Worm (Caenorhabditis elegans): ENCODE measurements around the gene srg-36.

srg-36 gene

DNA sequence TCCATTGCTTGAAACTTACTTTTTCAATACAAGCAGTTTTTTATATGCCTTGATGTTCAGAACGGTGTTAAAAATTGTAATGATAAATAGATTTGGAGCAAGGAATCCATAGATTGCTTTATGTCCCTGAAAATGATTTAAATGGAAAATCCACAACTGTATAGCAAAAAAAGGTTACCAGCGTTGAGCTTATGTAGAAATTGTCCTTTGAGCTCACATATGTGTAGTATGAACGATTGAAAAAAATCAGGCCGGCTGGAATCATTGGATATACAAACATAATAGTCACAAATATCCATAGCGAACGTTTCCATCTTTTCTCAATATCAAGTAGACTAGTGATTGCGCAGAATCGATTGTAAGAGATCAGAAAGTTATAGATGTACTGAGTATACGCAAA lies at the start of gene srg-36:
srg-36 (minus strand) TSS at position 101 of the 400 bp plus-strand sequence.
- TF ChIP-seq unc-62 (GFP tag; optimal IDR thresholded peaks at IDR 0.05) = no peak

DNA sequence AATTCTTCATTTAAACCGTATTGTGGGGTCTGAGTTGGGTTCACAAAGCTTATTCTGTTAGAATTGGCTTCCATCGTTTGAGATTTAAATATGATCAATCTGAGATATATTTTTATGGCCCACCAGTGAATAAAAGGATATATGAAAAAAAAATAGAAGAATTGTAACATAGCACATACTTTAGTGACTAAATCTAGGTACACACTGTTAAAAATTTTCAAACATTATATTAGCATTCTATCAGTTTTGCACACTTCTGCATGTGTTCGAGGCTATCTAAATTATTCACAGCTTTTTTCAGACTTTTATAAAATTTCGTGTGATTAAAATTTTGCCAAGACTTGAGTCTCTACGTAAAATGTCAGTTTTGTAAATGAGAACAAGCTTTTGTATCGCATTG lies 47.3 kb upstream of the srg-36 start, which contains the start of gene E02H4.2:
E02H4.2 (minus strand) TSS at position 101 of the 400 bp plus-strand sequence.
- TF ChIP-seq unc-62 (GFP tag; optimal IDR thresholded peaks at IDR 0.05) = no peak

DNA sequence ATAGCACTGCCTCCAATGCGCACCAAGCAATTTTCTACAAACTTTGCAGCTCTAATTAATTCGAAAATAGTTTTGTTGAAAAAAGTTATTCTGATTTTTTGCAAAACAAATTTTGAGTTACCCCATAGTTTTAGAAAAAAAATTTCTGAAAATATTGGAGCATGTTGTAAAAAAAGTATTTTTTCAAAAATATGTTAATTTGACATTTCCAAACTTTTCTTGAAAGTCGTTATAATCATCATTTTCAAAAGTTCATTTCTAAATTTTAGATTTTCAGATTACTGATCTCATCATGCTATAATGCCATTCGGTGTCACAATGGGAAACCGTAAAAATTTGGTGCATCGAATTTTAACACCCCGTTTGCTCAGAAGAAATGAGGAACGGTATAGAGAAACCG lies 33.5 kb upstream of the srg-36 start, which contains the start of gene del-1:
del-1 (plus strand) TSS at position 301 of the 400 bp plus-strand sequence.
- TF ChIP-seq unc-62 (GFP tag; optimal IDR thresholded peaks at IDR 0.05) = no peak

DNA sequence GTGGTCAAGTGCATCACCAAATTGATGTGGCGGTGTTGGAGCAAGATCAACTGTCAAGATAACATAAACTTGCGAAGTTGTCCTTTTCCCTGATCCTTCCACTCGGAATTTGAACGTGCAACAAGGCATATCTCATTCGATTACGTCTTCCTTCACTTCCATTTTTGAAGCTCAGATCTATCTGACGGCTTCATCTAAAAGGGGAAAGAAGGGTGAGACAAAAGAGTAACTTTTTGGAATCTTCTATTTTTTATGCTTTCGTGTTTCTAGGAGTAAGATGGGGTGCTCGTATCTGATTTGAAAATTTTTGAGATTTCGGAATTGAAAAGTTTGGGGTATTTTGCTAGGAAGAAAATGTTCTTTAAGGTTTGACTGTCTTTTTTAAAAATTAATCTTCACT lies 32.9 kb upstream of the srg-36 start:
- no peak for TF ChIP-seq unc-62 (GFP tag; optimal IDR thresholded peaks at IDR 0.05)

DNA sequence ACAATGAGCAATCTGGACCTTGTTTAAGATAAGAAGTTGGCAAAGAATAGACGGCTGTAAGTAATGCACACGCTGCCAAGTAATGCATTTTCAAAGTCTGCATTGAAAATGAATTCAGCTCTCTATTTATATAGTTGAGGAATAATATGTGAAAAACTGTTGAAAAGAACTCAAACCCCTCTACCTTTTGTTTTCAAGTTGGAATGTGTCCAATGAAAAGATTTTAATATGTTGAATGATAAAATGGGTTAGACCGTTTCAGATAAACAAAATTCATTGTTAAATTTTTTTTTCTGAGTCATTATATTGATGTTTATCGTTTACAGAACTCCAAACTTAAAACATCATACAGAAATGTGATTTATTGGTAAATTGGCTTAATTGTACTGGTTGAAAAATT lies 29.2 kb upstream of the srg-36 start, which contains the start of gene E02H4.8:
E02H4.8 (minus strand) TSS at position 101 of the 400 bp plus-strand sequence.
- TF ChIP-seq unc-62 (GFP tag; optimal IDR thresholded peaks at IDR 0.05) = no peak

DNA sequence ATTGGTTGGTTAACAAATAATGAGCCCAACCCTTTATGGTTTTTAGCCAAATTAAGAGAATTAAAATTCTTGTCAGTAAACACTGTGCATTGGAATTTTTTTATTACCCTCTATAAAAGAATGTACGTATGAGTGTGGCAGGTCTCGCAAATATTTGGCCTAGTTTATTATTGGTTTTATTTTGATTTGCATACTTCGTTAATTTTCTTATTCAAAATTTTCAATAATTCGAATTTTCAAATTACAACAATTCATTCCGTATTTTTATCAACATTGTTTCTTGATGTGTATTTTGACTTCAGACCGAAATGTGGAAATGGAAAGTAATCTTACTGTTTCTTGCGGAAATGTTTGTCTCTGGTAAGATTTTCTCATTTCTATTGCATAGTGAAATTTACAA lies 23.4 kb upstream of the srg-36 start, which contains the start of gene E02H4.4:
E02H4.4 (plus strand) TSS at position 301 of the 400 bp plus-strand sequence.
- no peak for TF ChIP-seq unc-62 (GFP tag; optimal IDR thresholded peaks at IDR 0.05)

DNA sequence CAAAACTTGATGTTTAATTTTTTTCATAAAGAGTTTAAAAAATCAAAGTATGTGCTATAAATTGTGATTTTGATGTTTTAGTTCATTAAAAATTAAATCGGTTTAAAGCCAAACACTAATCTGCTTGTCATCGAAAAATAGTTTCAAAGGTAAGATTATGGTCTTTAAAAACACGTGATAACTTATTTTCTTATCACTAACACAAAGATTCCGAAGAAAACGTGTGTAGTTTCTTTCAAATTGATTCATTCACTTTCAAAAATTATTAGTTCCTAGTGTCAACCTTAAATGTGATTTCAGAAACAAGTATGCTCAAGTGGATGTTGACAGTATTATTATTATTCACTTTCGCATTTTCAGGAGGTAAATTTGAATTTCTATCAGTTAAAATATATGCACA lies 21.7 kb upstream of the srg-36 start, which contains the start of gene E02H4.7:
E02H4.7 (plus strand) TSS at position 301 of the 400 bp plus-strand sequence.
- TF ChIP-seq unc-62 (GFP tag; optimal IDR thresholded peaks at IDR 0.05) = no peak

DNA sequence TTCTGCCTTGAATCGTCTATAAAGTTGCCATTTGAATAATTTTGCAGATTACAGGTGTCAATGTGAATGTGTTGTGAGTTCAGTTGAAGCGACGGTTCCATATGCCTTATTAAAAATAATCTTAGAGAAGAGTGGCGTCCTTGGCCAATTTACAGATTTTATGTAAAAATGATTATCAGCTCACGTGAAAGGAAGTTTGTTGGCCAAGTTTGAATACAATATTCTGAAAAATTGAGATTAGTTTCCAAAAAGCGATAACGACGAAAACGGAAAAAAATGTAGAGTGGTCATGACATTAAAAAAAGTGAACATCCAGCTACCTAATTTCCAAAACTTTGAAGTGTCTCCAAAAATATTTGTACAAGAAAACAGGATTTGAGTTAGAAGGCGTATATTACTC lies 20.8 kb upstream of the srg-36 start, which contains the start of gene E02H4.5:
E02H4.5 (minus strand) TSS at position 101 of the 400 bp plus-strand sequence.
- TF ChIP-seq unc-62 (GFP tag; optimal IDR thresholded peaks at IDR 0.05) = no peak

DNA sequence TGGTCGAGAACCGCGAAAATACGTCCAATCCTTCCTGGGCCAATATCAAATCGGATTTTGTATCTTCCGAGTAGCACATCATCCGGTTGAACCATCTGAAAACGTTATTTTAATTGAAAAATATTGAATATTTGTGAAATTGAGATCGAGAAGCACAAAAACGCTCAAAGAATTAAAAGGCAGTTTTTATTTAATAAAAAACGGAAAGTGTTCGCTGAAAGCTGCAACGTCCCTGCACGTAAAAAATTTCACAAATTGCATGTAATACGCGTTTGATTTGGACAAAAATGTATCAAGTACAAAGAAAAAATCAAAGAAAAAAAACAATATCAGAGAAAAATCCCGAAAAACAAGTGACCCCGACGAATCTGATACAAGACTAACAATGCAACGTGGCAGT lies 17.8 kb upstream of the srg-36 start, which contains the start of gene E02H4.6:
E02H4.6 (minus strand) TSS at position 101 of the 400 bp plus-strand sequence.
- no peak for TF ChIP-seq unc-62 (GFP tag; optimal IDR thresholded peaks at IDR 0.05)

DNA sequence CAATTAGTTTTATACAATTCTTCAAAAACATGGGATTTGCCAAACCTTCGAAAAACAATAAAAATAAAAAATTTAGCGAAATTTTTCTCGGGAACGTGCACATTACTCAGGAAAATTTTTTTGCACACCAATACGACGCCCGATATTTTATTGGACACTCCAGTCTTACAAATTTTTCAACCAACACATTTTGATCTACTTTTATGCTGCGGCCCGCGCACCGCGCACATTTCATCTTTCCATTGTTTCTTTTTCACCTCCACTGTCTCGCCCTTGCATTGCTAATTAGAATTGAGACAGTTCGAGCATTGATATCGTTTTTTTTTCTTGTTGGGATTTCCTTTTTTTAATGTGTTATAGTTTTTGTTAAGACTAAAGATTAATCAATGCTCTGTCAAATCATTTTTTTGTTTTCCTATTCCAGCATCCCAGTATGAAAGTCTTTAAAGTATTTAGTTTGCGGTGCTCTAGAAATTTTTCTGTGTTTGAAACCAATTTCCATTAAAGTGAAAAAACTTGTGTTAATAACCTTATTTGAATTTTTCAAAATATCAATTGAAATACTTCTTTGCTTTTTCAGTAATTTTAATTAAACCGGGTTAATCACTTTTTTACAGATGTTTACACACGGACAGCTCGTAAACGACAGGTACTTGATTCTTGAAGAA lies 13.3 kb upstream of the srg-36 start, which contains the start of gene K04C1.5:
K04C1.5 (plus strand) TSS at position 618 of the 668 bp plus-strand sequence.
- no peak for TF ChIP-seq unc-62 (GFP tag; optimal IDR thresholded peaks at IDR 0.05)

DNA sequence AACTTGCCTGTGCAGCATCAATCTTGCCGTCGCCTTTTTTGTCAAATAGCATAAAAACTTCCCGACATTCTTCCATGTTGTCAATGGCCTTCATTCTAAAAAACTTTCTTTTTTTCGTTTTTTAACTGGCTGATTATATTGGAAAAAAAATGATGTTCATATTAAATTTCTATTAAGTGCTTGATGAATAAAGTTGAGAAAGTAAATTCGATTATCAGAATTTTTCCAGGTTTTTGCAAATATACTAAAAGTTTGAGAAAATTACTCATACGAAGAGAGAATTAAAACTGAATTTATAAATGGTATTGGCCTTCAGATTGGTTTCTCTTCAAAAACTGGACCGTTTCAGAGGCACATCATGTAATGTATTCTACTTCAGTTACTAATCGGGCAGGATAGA lies 12.3 kb upstream of the srg-36 start, which contains the start of gene mlc-6:
mlc-6 (minus strand) TSS at position 101 of the 400 bp plus-strand sequence.
- TF ChIP-seq unc-62 (GFP tag; optimal IDR thresholded peaks at IDR 0.05) = no peak

DNA sequence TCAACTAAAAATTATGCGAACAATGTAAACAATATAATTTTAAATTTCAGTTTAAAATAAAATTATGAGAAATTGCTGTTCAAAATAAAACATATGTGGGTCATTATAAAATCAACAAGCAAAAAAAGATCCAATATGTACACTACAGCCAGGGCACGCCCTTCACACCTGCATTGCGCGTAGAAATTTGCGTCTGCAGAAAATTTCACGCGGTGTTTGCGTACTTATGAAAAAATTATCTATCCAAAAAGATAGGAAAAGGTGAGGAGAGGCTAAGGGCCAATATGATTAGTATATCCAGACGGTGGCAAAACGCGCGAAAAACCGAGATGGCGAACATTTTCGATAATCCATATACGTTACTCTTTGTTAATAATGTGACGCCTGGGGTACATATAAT lies 10.2 kb upstream of the srg-36 start:
- TF ChIP-seq unc-62 (GFP tag; optimal IDR thresholded peaks at IDR 0.05) = no peak

DNA sequence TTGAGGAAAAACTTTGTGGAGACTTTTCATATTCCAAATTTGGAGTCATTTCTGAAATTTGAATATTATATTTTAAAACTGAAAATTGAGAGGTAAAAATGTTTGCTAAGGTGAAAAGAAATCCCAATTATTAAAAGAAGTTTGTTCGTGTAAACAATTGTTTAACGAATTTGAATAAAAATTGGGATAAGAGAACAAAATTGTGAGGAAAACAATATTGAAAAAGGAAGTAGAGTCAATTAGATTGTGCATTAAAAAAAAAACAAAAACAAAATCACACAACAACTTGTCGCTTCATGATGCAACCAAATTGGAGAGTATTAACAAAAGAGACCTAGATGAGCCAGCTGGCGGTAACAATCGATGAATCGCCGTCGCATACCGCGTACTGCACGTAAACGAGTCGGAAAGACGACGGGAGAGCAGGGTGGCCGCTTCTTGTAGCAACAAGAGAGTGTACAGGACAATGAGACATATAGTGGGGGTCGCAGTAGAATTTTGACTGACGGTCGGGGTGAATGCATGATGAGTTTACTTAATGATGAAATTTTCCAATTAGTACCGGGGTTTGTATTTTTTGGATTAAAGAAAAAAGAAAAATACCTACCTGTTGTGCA lies 9.2 kb upstream of the srg-36 start, which contains the start of gene K04C1.3:
K04C1.3 (minus strand) TSS at position 51 of the 617 bp plus-strand sequence.
- no peak for TF ChIP-seq unc-62 (GFP tag; optimal IDR thresholded peaks at IDR 0.05)

DNA sequence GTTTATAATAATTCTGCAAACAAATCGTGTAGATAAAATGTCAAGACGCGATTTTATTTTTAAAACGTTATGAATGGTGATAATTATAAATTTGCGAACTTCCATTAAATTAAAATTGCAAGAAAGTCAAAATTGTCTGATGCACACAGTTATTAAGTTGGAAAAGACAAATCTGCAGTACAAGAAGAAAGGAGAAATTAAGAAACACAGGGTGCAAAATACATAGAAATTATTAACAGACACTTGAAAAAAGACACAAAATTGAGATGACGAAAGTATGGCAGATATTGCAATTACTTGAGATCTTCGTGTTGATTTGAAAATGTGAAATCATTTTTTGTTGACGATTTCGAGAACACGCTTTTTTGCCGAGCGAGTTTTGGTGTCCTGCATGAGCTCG lies 7.3 kb upstream of the srg-36 start:
- no peak for TF ChIP-seq unc-62 (GFP tag; optimal IDR thresholded peaks at IDR 0.05)

DNA sequence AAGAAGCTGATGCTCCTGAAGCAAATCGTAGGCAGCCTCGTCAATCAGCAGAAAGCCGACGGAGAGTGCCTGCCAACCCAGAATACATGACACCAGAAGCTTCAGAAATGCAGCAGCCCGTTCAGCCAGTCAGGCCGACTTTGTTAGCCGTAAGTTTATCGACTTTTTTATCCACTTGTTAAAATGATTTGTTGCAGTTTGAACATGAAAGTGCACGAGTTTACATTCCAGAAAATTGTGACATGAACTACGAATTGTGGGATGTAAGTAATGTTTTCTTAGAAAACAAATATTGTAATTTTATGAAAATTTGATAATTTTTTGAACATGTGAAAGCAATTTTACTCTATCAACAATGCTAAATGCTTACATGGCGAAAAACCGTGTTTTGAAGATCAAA lies 5.9 kb upstream of the srg-36 start:
- no peak for TF ChIP-seq unc-62 (GFP tag; optimal IDR thresholded peaks at IDR 0.05)

DNA sequence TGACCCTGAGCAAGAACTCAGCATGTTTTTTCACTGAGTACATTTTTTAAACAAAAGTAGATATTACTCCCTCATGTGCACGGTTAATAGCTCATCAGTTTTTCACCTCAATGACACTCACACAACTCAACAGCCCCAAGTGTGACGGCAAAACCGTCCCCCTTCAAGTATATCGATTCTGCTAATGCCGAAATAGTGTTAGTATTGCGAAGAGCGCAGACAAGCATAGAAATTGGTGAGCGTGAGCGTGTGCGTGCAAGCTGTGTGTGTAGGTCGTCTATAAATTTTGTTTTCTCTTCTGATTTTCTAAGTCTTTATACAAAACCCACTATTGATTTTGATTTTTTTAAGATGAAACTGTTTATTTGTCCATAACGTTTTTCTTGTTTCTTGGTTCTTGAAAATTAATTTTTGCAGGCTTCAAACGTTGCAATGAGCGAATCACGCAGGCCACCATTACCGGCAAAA lies 4.1 kb upstream of the srg-36 start, which contains the start of gene K04C1.2:
K04C1.2 (plus strand) TSS at position 418 of the 468 bp plus-strand sequence.
- TF ChIP-seq unc-62 (GFP tag; optimal IDR thresholded peaks at IDR 0.05) = no peak

Measured in whole organism, dauer.